Worm (Caenorhabditis elegans): ENCODE data around the gene pgap-2.

- TF ChIP-seq ref-1 (GFP tag; conservative IDR thresholded peaks at IDR 0.05) (no peak), cog-1 (tag; optimal IDR thresholded peaks at IDR 0.05) (no peak), ztf-29 (GFP tag; IDR thresholded peaks at IDR 0.05) (no peak), tab-1 (GFP tag; IDR thresholded peaks at IDR 0.05) (no peak), flt-1 (GFP tag; IDR thresholded peaks at IDR 0.05) (no peak), med-1 (GFP tag; optimal IDR thresholded peaks at IDR 0.05; ENCODE audit: insufficient read depth) (no peak)
These were observed 48.9 kb upstream of the pgap-2 start for ce11 chrIII:4656415-4656814.
